Worm (Caenorhabditis elegans): ENCODE data around the gene W10G11.2.

Gene W10G11.2

DNA sequence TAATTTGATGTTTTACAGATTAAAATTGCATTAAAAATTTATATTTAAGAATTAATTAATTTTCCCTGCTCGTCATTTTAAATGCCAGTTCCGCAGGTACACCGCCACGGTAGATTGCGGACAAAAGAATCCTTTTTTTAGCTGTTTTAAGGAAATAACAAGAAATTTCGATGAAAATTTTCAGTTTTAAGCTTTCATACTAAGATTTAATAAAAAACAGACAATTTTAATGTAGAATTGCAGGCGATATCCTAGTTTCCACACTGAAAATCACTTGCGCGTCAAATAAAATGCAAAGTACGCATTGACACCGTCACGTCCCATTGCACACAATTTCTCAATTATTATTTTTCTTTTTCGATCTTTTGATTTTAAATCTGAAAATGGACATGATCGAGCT, 8.0 kb downstream of the W10G11.2 start, which contains the start of gene dnc-3 (continued):
- no peak for TF ChIP-seq Y116A8C.19 (tag; optimal IDR thresholded peaks at IDR 0.05; ENCODE audit: borderline replicate concordance)
- TF ChIP-seq ztf-11 (tag; optimal IDR thresholded peaks at IDR 0.05), result peak in 1 of 2 experiments; percentile 44
- TF ChIP-seq fkh-10 (GFP tag; optimal IDR thresholded peaks at IDR 0.05), result no peak

DNA sequence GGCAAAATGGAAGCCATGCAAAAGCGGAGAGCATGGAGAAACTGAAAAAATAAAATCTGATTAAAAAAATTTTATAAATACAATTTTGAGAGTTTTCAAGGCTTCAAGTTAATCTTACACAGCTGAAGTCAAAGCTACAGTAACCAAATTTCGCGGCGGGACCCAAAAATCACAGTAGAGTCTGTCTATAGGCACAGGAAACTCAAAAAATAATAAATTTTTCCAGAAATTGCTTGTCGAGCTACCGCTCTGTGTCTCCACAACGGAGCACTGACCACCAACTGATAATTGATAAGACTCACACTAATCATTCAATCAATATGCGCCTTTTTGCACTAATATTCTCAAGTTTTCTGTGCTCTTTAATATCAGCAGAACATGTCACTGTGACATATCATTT, 11.1 kb downstream of the W10G11.2 start, which contains the start of gene W10G11.19:
Gene W10G11.19, plus strand, starts transcription at position 301 of the 400 bp plus-strand sequence.
- TF ChIP-seq rnt-1 (tag; optimal IDR thresholded peaks at IDR 0.05) (no peak), nhr-71 (tag; optimal IDR thresholded peaks at IDR 0.05) (no peak), alr-1 (tag; optimal IDR thresholded peaks at IDR 0.05; ENCODE audit: borderline replicate concordance) (no peak), lin-14 (GFP tag; optimal IDR thresholded peaks at IDR 0.05) (no peak), snu-23 (GFP tag; optimal IDR thresholded peaks at IDR 0.05) (no peak), sox-4 (tag; optimal IDR thresholded peaks at IDR 0.05) (no peak), ztf-11 (tag; optimal IDR thresholded peaks at IDR 0.05) (no peak), lin-39 (tag; optimal IDR thresholded peaks at IDR 0.05) (no peak), aly-2 (tag; optimal IDR thresholded peaks at IDR 0.05) (no peak), fkh-4 (tag; optimal IDR thresholded peaks at IDR 0.05; ENCODE audit: borderline replicate concordance) (no peak), pqm-1 (tag; optimal IDR thresholded peaks at IDR 0.05) (no peak), pax-3 (tag; optimal IDR thresholded peaks at IDR 0.05) (no peak), ets-5 (GFP tag; IDR thresholded peaks at IDR 0.05) (no peak), zag-1 (tag; optimal IDR thresholded peaks at IDR 0.05) (no peak), blmp-1 (tag; optimal IDR thresholded peaks at IDR 0.05) (no peak), nhr-28 (tag; optimal IDR thresholded peaks at IDR 0.05) (no peak), mdl-1 (tag; optimal IDR thresholded peaks at IDR 0.05) (no peak), snpc-4 (tag; optimal IDR thresholded peaks at IDR 0.05) (no peak), lsy-2 (tag; optimal IDR thresholded peaks at IDR 0.05) (no peak)

DNA sequence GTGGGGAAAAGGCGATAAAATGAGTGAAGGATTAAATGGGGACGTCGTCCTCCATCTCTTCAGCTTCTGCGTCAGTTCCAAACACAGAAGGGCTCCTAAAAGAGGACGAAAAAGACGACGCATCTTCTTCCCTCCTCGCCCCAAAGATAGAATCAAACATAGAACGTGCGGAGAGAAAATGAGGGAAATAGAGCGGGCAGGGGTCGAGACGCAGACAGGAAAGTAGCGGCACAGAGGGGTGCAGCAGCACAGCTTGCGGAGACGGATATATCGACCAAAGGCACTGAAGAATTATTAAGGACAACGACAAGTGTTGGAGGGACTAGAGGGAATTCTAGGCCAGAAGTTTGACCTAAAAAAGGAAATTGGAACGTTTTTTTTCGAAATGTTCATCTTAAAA, 14.2 kb downstream of the W10G11.2 start:
- TF ChIP-seq ceh-82 (tag; optimal IDR thresholded peaks at IDR 0.05) (peak in 2 of 3 experiments; percentile 21 to 29), Y116A8C.19 (tag; optimal IDR thresholded peaks at IDR 0.05; ENCODE audit: borderline replicate concordance) (no peak), nhr-20 (tag; optimal IDR thresholded peaks at IDR 0.05) (no peak), lsy-2 (tag; optimal IDR thresholded peaks at IDR 0.05) (peak; percentile 36 to 47), nhr-47 (tag; optimal IDR thresholded peaks at IDR 0.05) (peak; percentile 42), pax-3 (tag; optimal IDR thresholded peaks at IDR 0.05) (no peak), mep-1 (tag; optimal IDR thresholded peaks at IDR 0.05) (peak; percentile 21), hlh-17 (GFP tag; optimal IDR thresholded peaks at IDR 0.05; ENCODE audit: borderline replicate concordance) (no peak), fkh-8 (tag; optimal IDR thresholded peaks at IDR 0.05) (peak; percentile 30), fkh-10 (GFP tag; optimal IDR thresholded peaks at IDR 0.05) (peak; percentile 44), efl-1 (optimal IDR thresholded peaks at IDR 0.05) (peak; percentile 47 to 65), efl-1 (GFP tag; optimal IDR thresholded peaks at IDR 0.05 in 1 of 2) (peak; percentile 30 to 76), tbx-2 (tag; optimal IDR thresholded peaks at IDR 0.05) (no peak), lin-14 (GFP tag; optimal IDR thresholded peaks at IDR 0.05) (peak; percentile 89), nhr-237 (tag; optimal IDR thresholded peaks at IDR 0.05) (no peak), unc-86 (tag; optimal IDR thresholded peaks at IDR 0.05) (peak; percentile 12), dpl-1 (GFP tag; optimal IDR thresholded peaks at IDR 0.05) (peak in 1 of 3 experiments; percentile 15), lin-35 (GFP tag; optimal IDR thresholded peaks at IDR 0.05) (peak in 1 of 2 experiments; percentile 21), F16B12.6 (tag; optimal IDR thresholded peaks at IDR 0.05) (peak; percentile 36)

DNA sequence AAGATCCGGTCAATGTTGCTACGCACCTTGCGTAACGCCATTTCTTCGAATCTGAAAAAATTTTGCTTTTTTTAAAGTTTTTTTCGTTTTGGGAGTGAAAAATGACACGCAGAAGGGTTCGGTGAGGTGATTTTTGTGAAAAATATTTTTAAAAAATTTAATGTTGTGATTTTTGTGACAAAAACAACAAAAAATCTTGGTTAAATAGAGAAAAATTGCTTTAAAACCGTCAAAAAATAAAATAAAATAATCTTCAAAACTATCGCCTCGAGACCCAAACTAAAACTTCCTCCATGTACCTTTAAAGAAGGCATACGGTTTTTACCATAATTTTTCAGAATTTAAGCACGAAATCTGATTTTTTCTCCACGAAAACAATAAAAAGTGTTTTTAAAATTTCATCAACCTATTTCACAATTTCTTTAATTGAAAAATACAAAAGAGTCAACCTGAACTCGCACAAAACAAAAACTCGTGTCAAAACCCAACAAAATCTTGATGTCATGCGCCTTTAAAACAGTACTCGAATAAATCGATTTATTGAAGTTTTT, 15.0 kb downstream of the W10G11.2 start, which contains the start of gene apd-3:
Gene apd-3, minus strand, starts transcription at position 51 of the 551 bp plus-strand sequence.
- no peak for TF ChIP-seq tbx-2 (tag; optimal IDR thresholded peaks at IDR 0.05)
- no peak for TF ChIP-seq fkh-8 (tag; optimal IDR thresholded peaks at IDR 0.05)
- no peak for TF ChIP-seq C04F5.9 (tag; optimal IDR thresholded peaks at IDR 0.05)
- TF ChIP-seq egl-27 (tag; optimal IDR thresholded peaks at IDR 0.05), result no peak
- no peak for TF ChIP-seq blmp-1 (tag; optimal IDR thresholded peaks at IDR 0.05)
- no peak for TF ChIP-seq ceh-8 (GFP tag; optimal IDR thresholded peaks at IDR 0.05)
- TF ChIP-seq alr-1 (tag; optimal IDR thresholded peaks at IDR 0.05; ENCODE audit: borderline replicate concordance), result no peak
- TF ChIP-seq lir-3 (tag; optimal IDR thresholded peaks at IDR 0.05; ENCODE audit: poor library complexity), result no peak
- no peak for TF ChIP-seq snu-23 (GFP tag; optimal IDR thresholded peaks at IDR 0.05)
- TF ChIP-seq nhr-237 (tag; optimal IDR thresholded peaks at IDR 0.05), result no peak
- no peak for TF ChIP-seq lin-13 (GFP tag; optimal IDR thresholded peaks at IDR 0.05)
- no peak for TF ChIP-seq efl-1 (optimal IDR thresholded peaks at IDR 0.05)
- TF ChIP-seq efl-1 (GFP tag; optimal IDR thresholded peaks at IDR 0.05 in 1 of 2), result no peak
- TF ChIP-seq zag-1 (tag; optimal IDR thresholded peaks at IDR 0.05), result no peak
- no peak for TF ChIP-seq F16B12.6 (tag; optimal IDR thresholded peaks at IDR 0.05)
- no peak for TF ChIP-seq mep-1 (tag; optimal IDR thresholded peaks at IDR 0.05)
- TF ChIP-seq nhr-12 (tag; optimal IDR thresholded peaks at IDR 0.05), result no peak
- no peak for TF ChIP-seq nhr-19 (GFP tag; conservative IDR thresholded peaks at IDR 0.05)
- TF ChIP-seq lsy-2 (tag; optimal IDR thresholded peaks at IDR 0.05), result no peak

Data from whole organism, L1 larva.